Fruit fly (Drosophila melanogaster): ENCODE results near the gene CG14050.
A peak's percentile ranks its signal among the peaks of the same experiment; 100 is the strongest.

Gene CG14050

DNA sequence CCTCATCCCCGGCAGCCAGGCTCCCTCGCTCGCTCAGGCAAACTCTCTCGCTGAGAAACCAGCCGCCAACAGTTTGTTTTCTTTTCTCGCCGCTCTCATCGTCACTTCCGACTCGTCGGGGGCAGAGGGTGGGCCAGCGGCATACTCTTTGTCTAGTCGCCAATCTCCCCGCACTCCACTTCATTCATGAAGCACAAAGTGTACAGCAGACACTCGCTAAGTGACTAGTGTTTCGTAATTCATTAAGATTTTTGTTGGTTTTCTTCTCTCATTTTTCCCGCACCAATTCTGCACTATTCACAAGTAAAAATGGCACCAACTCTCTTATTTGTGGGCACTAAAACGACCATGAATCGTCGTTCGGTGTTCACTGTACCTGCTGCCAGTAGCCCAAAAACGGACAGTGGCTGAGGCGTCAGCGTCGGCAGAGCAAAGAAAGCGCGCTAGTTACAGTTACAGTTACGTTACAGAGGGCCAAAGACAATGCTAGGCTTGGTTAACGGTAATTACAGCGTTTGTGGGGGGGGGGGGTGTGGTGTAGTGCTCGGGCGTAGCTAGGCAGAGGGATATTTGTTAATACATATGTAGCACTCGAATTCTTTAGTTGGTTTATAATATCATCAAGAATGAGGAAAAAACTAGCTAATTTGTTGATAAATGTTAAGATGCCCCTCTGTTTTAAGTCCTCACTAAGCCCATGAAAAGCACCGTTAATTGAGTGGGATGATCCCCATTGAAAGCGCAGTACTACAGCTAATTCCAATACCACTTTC is 28.4 kb downstream of the CG14050 start (continued):
- TF ChIP-seq CG16815 (GFP tag; optimal IDR thresholded peaks at IDR 0.05) (peak; percentile 97), hb (GFP tag; IDR thresholded peaks at IDR 0.05; ENCODE audit: partially characterized antibody) (no peak), Blimp-1 (GFP tag; optimal IDR thresholded peaks at IDR 0.05) (peak; percentile 98), CG10267 (tag; optimal IDR thresholded peaks at IDR 0.05) (peak; percentile 92), CG10979 (tag; optimal IDR thresholded peaks at IDR 0.05) (peak; percentile 97), az2 (GFP tag; optimal IDR thresholded peaks at IDR 0.05) (peak; percentile 99), zf30C (GFP tag; optimal IDR thresholded peaks at IDR 0.05) (peak; percentile 10), fru (optimal IDR thresholded peaks at IDR 0.05) (no peak), Lim3 (GFP tag; IDR thresholded peaks at IDR 0.05) (peak; percentile 96), H2.0 (GFP tag; IDR thresholded peaks at IDR 0.05) (peak; percentile 98), lmd (GFP tag; IDR thresholded peaks at IDR 0.05) (peak; percentile 99), CG30403 (GFP tag; optimal IDR thresholded peaks at IDR 0.05) (peak; percentile 99), CG17802 (tag; optimal IDR thresholded peaks at IDR 0.05) (peak; percentile 92), Fer1 (GFP tag; optimal IDR thresholded peaks at IDR 0.05) (peak; percentile 98), CG2875 (GFP tag; optimal IDR thresholded peaks at IDR 0.05) (peak; percentile 99), peb (GFP tag; IDR thresholded peaks at IDR 0.05) (peak; percentile 97), Jarid2 (GFP tag; optimal IDR thresholded peaks at IDR 0.05) (peak; percentile 88), Antp (GFP tag; optimal IDR thresholded peaks at IDR 0.05) (peak; percentile 100), CG10366 (GFP tag; IDR thresholded peaks at IDR 0.05) (peak; percentile 99), klu (GFP tag; IDR thresholded peaks at IDR 0.05) (peak; percentile 95), unpg (GFP tag; optimal IDR thresholded peaks at IDR 0.05) (peak; percentile 99), Hey (tag; optimal IDR thresholded peaks at IDR 0.05) (peak; percentile 94), Fer3 (tag; optimal IDR thresholded peaks at IDR 0.05) (peak; percentile 98), bigmax (GFP tag; optimal IDR thresholded peaks at IDR 0.05) (peak; percentile 72), Fer2 (tag; optimal IDR thresholded peaks at IDR 0.05) (peak; percentile 93), HHEX (GFP tag; optimal IDR thresholded peaks at IDR 0.05) (peak; percentile 98), chif (GFP tag; optimal IDR thresholded peaks at IDR 0.05) (peak; percentile 99), CG15073 (GFP tag; optimal IDR thresholded peaks at IDR 0.05) (peak; percentile 84), gem (tag; optimal IDR thresholded peaks at IDR 0.05) (peak; percentile 99), CG34224 (GFP tag; IDR thresholded peaks at IDR 0.05; ENCODE audit: partially characterized antibody) (no peak), CG17385 (GFP tag; optimal IDR thresholded peaks at IDR 0.05) (peak; percentile 97), slbo (GFP tag; IDR thresholded peaks at IDR 0.05) (peak; percentile 99), btn (GFP tag; optimal IDR thresholded peaks at IDR 0.05) (peak; percentile 98), gce (GFP tag; IDR thresholded peaks at IDR 0.05) (peak; percentile 98), maf-S (GFP tag; optimal IDR thresholded peaks at IDR 0.05) (peak; percentile 98), rib (GFP tag; IDR thresholded peaks at IDR 0.05) (peak; percentile 94), ttk (GFP tag; IDR thresholded peaks at IDR 0.05) (peak; percentile 98), eyg (GFP tag; optimal IDR thresholded peaks at IDR 0.05) (peak; percentile 96), zfh1 (GFP tag; IDR thresholded peaks at IDR 0.05) (peak; percentile 99), lab (GFP tag; optimal IDR thresholded peaks at IDR 0.05) (peak; percentile 99), CG11085 (GFP tag; IDR thresholded peaks at IDR 0.05) (peak; percentile 94), Atf-2 (GFP tag; optimal IDR thresholded peaks at IDR 0.05) (peak; percentile 98), luna (GFP tag; optimal IDR thresholded peaks at IDR 0.05) (peak; percentile 94), Nf-YC (tag; optimal IDR thresholded peaks at IDR 0.05) (peak; percentile 85), CG5245 (GFP tag; optimal IDR thresholded peaks at IDR 0.05) (peak; percentile 99), CoRest (tag; optimal IDR thresholded peaks at IDR 0.05) (peak; percentile 98), CG16863 (GFP tag; optimal IDR thresholded peaks at IDR 0.05) (peak; percentile 99), Xrp1 (GFP tag; IDR thresholded peaks at IDR 0.05) (peak; percentile 98), da (GFP tag; optimal IDR thresholded peaks at IDR 0.05) (peak; percentile 98), Sry-δ (GFP tag; optimal IDR thresholded peaks at IDR 0.05) (peak; percentile 79)
